Fruit fly (Drosophila melanogaster) whole organism, embryonic: ENCODE data around the gene Theg.

Source experiments
- Atf-2 ChIP-seq: fragments of 200-800 bp; sonication (Bioruptor generic); optimal IDR thresholded peaks from 2 replicates; lab custom pipeline; 2016; ENCODE audit warnings: missing biosample characterization, missing genetic modification characterization
- CG12769 ChIP-seq: fragments of 200-800 bp; sonication (Bioruptor generic); optimal IDR thresholded peaks from 2 replicates; lab custom pipeline; 2019; ENCODE audit warnings: missing biosample characterization, mild to moderate bottlenecking, missing genetic modification characterization, moderate library complexity
- CG13775 ChIP-seq: fragments of 200-800 bp; sonication (Bioruptor generic); optimal IDR thresholded peaks from 3 replicates; lab custom pipeline; 2017; ENCODE audit warnings: missing biosample characterization, mild to moderate bottlenecking, missing genetic modification characterization
- CG14014 ChIP-seq: fragments of 200-800 bp; sonication (Bioruptor generic); IDR thresholded peaks from 2 replicates; pipeline ENCODE4 v1.3.6; 2022; ENCODE audit warnings: missing biosample characterization, missing genetic modification characterization
- CG14667 ChIP-seq: fragments of 200-800 bp; sonication (Bioruptor generic); IDR thresholded peaks from 2 replicates; pipeline ENCODE4 v1.3.6; 2022; ENCODE audit warnings: missing biosample characterization, missing genetic modification characterization
- CG1603 ChIP-seq: fragments of 200-800 bp; sonication (Bioruptor generic); optimal IDR thresholded peaks from 2 replicates; lab custom pipeline; 2019; ENCODE audit warnings: missing biosample characterization, mild to moderate bottlenecking, missing genetic modification characterization, moderate library complexity
- CG16863 ChIP-seq: fragments of 200-800 bp; sonication (Bioruptor generic); optimal IDR thresholded peaks from 3 replicates; lab custom pipeline; 2016; ENCODE audit warnings: missing biosample characterization, missing genetic modification characterization
- CG1832 ChIP-seq: fragments of 200-800 bp; sonication (Bioruptor generic); optimal IDR thresholded peaks from 2 replicates; lab custom pipeline; 2017; ENCODE audit warnings: missing biosample characterization, mild to moderate bottlenecking, missing genetic modification characterization, inconsistent platforms
- CG18599 ChIP-seq: fragments of 200-800 bp; sonication (Bioruptor generic); optimal IDR thresholded peaks from 3 replicates; lab custom pipeline; 2017; ENCODE audit warnings: missing biosample characterization, missing genetic modification characterization, mild to moderate bottlenecking, moderate library complexity, missing genetic modification reagents
- CG30020 ChIP-seq: fragments of 200-800 bp; optimal IDR thresholded peaks from 2 replicates; lab custom pipeline; 2019; ENCODE audit warnings: missing biosample characterization, mild to moderate bottlenecking, missing genetic modification characterization, moderate library complexity
- CG4328 ChIP-seq: fragments of 200-800 bp; sonication (Bioruptor generic); optimal IDR thresholded peaks from 3 replicates; lab custom pipeline; 2017; ENCODE audit warnings: missing biosample characterization, missing genetic modification reagents, missing genetic modification characterization
- CG6175 ChIP-seq: fragments of 200-800 bp; sonication (Bioruptor generic); IDR thresholded peaks from 3 replicates; pipeline ENCODE4 v1.3.6; 2022; ENCODE audit warnings: missing biosample characterization, missing genetic modification characterization
- CG7357 ChIP-seq: fragments of 200-800 bp; sonication (Bioruptor generic); IDR thresholded peaks from 3 replicates; pipeline ENCODE4 v1.3.6; 2022; ENCODE audit warnings: missing biosample characterization, missing genetic modification characterization
- CG7987 ChIP-seq: fragments of 200-800 bp; sonication (Bioruptor generic); optimal IDR thresholded peaks from 2 replicates; lab custom pipeline; 2018; ENCODE audit warnings: missing biosample characterization, mild to moderate bottlenecking, missing genetic modification characterization, moderate library complexity
- CG8281 ChIP-seq: fragments of 200-800 bp; sonication (Bioruptor generic); optimal IDR thresholded peaks from 2 replicates; lab custom pipeline; 2018; ENCODE audit warnings: missing biosample characterization, mild to moderate bottlenecking, missing genetic modification characterization, moderate library complexity
- CG8388 ChIP-seq: fragments of 200-800 bp; sonication (Bioruptor generic); optimal IDR thresholded peaks from 2 replicates; lab custom pipeline; 2019; ENCODE audit warnings: missing biosample characterization, mild to moderate bottlenecking, missing genetic modification characterization, moderate library complexity
- Chrac-16 ChIP-seq: fragments of 200-800 bp; sonication (Bioruptor generic); optimal IDR thresholded peaks from 3 replicates; lab custom pipeline; 2016; ENCODE audit warnings: missing biosample characterization, missing genetic modification characterization
- D ChIP-seq, 2 experiments: fragments of 200-800 bp in 1 of 2; fragments of >200 bp in 1 of 2; sonication (Bioruptor generic) in 1 of 2; optimal IDR thresholded peaks; 2 replicates in 1 of 2; 3 replicates in 1 of 2; lab custom pipeline; 2017; ENCODE audit warnings: mild to moderate bottlenecking in 1 of 2, missing biosample characterization in 1 of 2, missing genetic modification characterization in 1 of 2, missing genetic modification reagents in 1 of 2
- D19B ChIP-seq: fragments of 200-800 bp; sonication (Bioruptor generic); optimal IDR thresholded peaks from 2 replicates; lab custom pipeline; 2017; ENCODE audit warnings: missing biosample characterization, mild to moderate bottlenecking, missing genetic modification characterization
- Ets65A ChIP-seq: fragments of 200-800 bp; sonication (Bioruptor generic); peaks from one replicate; lab custom pipeline; 2016; ENCODE audit warnings: missing biosample characterization, missing genetic modification characterization
- HLH3B ChIP-seq: fragments of 200-800 bp; sonication (Bioruptor generic); IDR thresholded peaks from 2 replicates; pipeline ENCODE4 v1.3.6; 2022; ENCODE audit warnings: missing biosample characterization, missing genetic modification characterization
- Lim3 ChIP-seq: fragments of 200-800 bp; sonication (Bioruptor generic); IDR thresholded peaks from 2 replicates; pipeline ENCODE4 v1.3.6; 2022; ENCODE audit warnings: missing biosample characterization, missing genetic modification characterization
- Meics ChIP-seq: fragments of 200-800 bp; sonication (Bioruptor generic); optimal IDR thresholded peaks from 2 replicates; lab custom pipeline; 2017; ENCODE audit warnings: missing biosample characterization, mild to moderate bottlenecking, missing genetic modification characterization
- Myb ChIP-seq: fragments of 200-800 bp; sonication (Bioruptor generic); optimal IDR thresholded peaks from 2 replicates; lab custom pipeline; 2016; ENCODE audit warnings: missing biosample characterization, missing genetic modification characterization
- Neu2 ChIP-seq: fragments of 200-800 bp; sonication (Bioruptor generic); optimal IDR thresholded peaks from 3 replicates; lab custom pipeline; 2016; ENCODE audit warnings: missing biosample characterization, missing genetic modification characterization, borderline replicate concordance
- Pdp1 ChIP-seq, 2 experiments: fragments of 200-800 bp; sonication (Bioruptor generic); optimal IDR thresholded peaks; 3 replicates each; lab custom pipeline; 2016; ENCODE audit warnings: missing biosample characterization in 2 of 2, missing genetic modification characterization in 2 of 2, mild to moderate bottlenecking in 1 of 2, moderate library complexity in 1 of 2
- Rx ChIP-seq: fragments of 200-800 bp; sonication (Bioruptor generic); IDR thresholded peaks from 2 replicates; pipeline ENCODE4 v1.3.6; 2022; ENCODE audit warnings: missing biosample characterization, missing genetic modification characterization
- ap ChIP-seq: fragments of 200-800 bp; sonication (Bioruptor generic); IDR thresholded peaks from 2 replicates; pipeline ENCODE4 v1.3.6; 2022; ENCODE audit warnings: missing biosample characterization, missing genetic modification characterization
- bsh ChIP-seq, 2 experiments: fragments of 200-800 bp; sonication (Bioruptor generic); optimal IDR thresholded peaks; 2 replicates each; lab custom pipeline; 2017 to 2018; ENCODE audit warnings: mild to moderate bottlenecking in 2 of 2, missing biosample characterization in 2 of 2, missing genetic modification characterization in 2 of 2, moderate library complexity in 1 of 2
- corto ChIP-seq: fragments of 200-800 bp; sonication (Bioruptor generic); optimal IDR thresholded peaks from 2 replicates; lab custom pipeline; 2016; ENCODE audit warnings: missing biosample characterization, mild to moderate bottlenecking, missing genetic modification characterization, moderate library complexity
- dan ChIP-seq: fragments of 200-800 bp; sonication (Bioruptor generic); IDR thresholded peaks from 2 replicates; pipeline ENCODE4 v1.3.6; 2022; ENCODE audit warnings: missing biosample characterization, missing genetic modification characterization
- dpn ChIP-seq, 2 experiments: fragments of 200-800 bp; sonication (Bioruptor generic); optimal IDR thresholded peaks; 3 replicates each; lab custom pipeline; 2016; ENCODE audit warnings: missing biosample characterization in 2 of 2, missing genetic modification characterization in 2 of 2
- emc ChIP-seq: fragments of 200-800 bp; sonication (Bioruptor generic); optimal IDR thresholded peaks from 2 replicates; lab custom pipeline; 2016; ENCODE audit warnings: missing biosample characterization, missing genetic modification characterization
- ewg ChIP-seq: fragments of 200-800 bp; sonication (Bioruptor generic); optimal IDR thresholded peaks from 3 replicates; lab custom pipeline; 2017; ENCODE audit warnings: mild to moderate bottlenecking, missing biosample characterization, missing genetic modification reagents, missing genetic modification characterization
- eyg ChIP-seq: fragments of 200-800 bp; sonication (Bioruptor generic); optimal IDR thresholded peaks from 3 replicates; lab custom pipeline; 2016; ENCODE audit warnings: missing biosample characterization, missing genetic modification characterization
- fd102C ChIP-seq: fragments of 200-800 bp; sonication (Bioruptor generic); optimal IDR thresholded peaks from 2 replicates; lab custom pipeline; 2018; ENCODE audit warnings: missing biosample characterization, mild to moderate bottlenecking, missing genetic modification characterization, moderate library complexity
- ftz-f1 ChIP-seq: fragments of 200-800 bp; sonication (Bioruptor generic); optimal IDR thresholded peaks from 2 replicates; lab custom pipeline; 2016; ENCODE audit warnings: missing biosample characterization, missing genetic modification characterization
- gro ChIP-seq: fragments of 200-800 bp; sonication (Bioruptor generic); optimal IDR thresholded peaks from 2 replicates; lab custom pipeline; 2016; ENCODE audit warnings: missing biosample characterization, missing genetic modification characterization
- jigr1 ChIP-seq: fragments of 200-800 bp; sonication (Bioruptor generic); IDR thresholded peaks from 3 replicates; pipeline ENCODE4 v1.3.6; 2022; ENCODE audit warnings: missing biosample characterization, missing genetic modification characterization
- kah ChIP-seq: fragments of 200-800 bp; sonication (Bioruptor generic); optimal IDR thresholded peaks from 2 replicates; lab custom pipeline; 2018; ENCODE audit warnings: missing biosample characterization, mild to moderate bottlenecking, missing genetic modification characterization
- lilli ChIP-seq: fragments of 200-800 bp; sonication (Bioruptor generic); optimal IDR thresholded peaks from 3 replicates; lab custom pipeline; 2016; ENCODE audit warnings: missing biosample characterization, missing genetic modification characterization
- lmd ChIP-seq: fragments of 200-800 bp; sonication (Bioruptor generic); IDR thresholded peaks from 2 replicates; pipeline ENCODE4 v1.3.6; 2022; ENCODE audit warnings: missing biosample characterization, missing genetic modification characterization
- maf-S ChIP-seq: fragments of 200-800 bp; sonication (Bioruptor generic); optimal IDR thresholded peaks from 2 replicates; lab custom pipeline; 2016; ENCODE audit warnings: missing biosample characterization, missing genetic modification characterization
- nerfin-2 ChIP-seq: fragments of 200-800 bp; sonication (Bioruptor generic); IDR thresholded peaks from 2 replicates; pipeline ENCODE4 v1.3.6; 2022; ENCODE audit warnings: missing biosample characterization, missing genetic modification characterization; ENCODE audit not compliant: partially characterized antibody
- otp ChIP-seq: fragments of 200-800 bp; sonication (Bioruptor generic); IDR thresholded peaks from 3 replicates; pipeline ENCODE4, ENCODE4 v1.3.6; 2022; ENCODE audit warnings: missing biosample characterization, missing genetic modification characterization
- sens ChIP-seq: fragments of 200-800 bp; sonication (Bioruptor generic); peaks from one replicate; lab custom pipeline; 2016; ENCODE audit warnings: missing biosample characterization, missing genetic modification characterization
- sisA ChIP-seq: fragments of 200-800 bp; sonication (Bioruptor generic); IDR thresholded peaks from 2 replicates; pipeline ENCODE4 v1.3.6; 2022; ENCODE audit warnings: missing biosample characterization, missing genetic modification characterization
- tgo ChIP-seq: fragments of 200-800 bp; sonication (Bioruptor generic); IDR thresholded peaks from 3 replicates; pipeline ENCODE4 v1.3.6; 2022; ENCODE audit warnings: missing biosample characterization, missing genetic modification characterization
- toy ChIP-seq: fragments of 200-800 bp; sonication (Bioruptor generic); IDR thresholded peaks from 2 replicates; pipeline ENCODE4 v1.3.6; 2022; ENCODE audit warnings: missing biosample characterization, missing genetic modification characterization
- ttk ChIP-seq: fragments of 200-800 bp; sonication (Bioruptor generic); IDR thresholded peaks from 2 replicates; pipeline ENCODE4 v2.1.2; 2022; ENCODE audit warnings: missing biosample characterization, missing genetic modification characterization
- vfl ChIP-seq: fragments of 200-800 bp; sonication (Bioruptor generic); optimal IDR thresholded peaks from 2 replicates; lab custom pipeline; 2016; ENCODE audit warnings: missing biosample characterization, missing genetic modification characterization

The Theg gene

DNA sequence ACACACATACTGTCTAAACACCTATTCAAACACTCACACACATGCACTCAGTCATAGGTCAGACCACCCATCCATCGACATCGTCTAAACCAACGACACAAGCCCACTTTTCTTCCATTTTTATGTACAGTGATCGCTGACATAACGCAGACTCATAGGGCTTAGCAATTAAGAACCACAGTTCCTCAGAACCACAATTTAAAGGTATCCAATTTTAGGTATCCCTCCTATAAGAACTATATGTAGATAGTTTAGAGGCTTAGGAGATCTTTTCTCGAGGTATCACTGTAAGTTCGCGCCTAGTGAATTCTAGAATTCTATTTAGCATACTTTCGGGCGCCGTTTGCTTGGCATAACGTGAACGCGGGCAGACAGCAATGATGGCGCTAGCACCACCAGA lies 21.6 kb upstream of the Theg start (continued):
- TF ChIP-seq Meics (peak; percentile 3), CG4328 (GFP tag; lab: Kevin White, UChicago) (no peak), Lim3 (GFP tag; lab: Robert Waterston, UW) (no peak), maf-S (GFP tag; lab: Kevin White, UChicago) (no peak), Neu2 (GFP tag; lab: Kevin White, UChicago) (no peak), dpn (GFP tag; optimal IDR thresholded peaks at IDR 0.05; lab: Kevin White, UChicago) (peak; percentile 19 to 65), CG7987 (GFP tag; lab: Kevin White, UChicago) (no peak), CG30020 (no peak), CG8281 (tag; lab: Kevin White, UChicago) (no peak), corto (GFP tag; lab: Kevin White, UChicago) (no peak), ftz-f1 (GFP tag; lab: Kevin White, UChicago) (no peak), Rx (GFP tag; lab: Robert Waterston, UW) (peak; percentile 29; the same call in 1 of the 2 replicates), kah (no peak), CG7357 (peak; percentile 34; the same call in 1 of the 3 replicates), CG1832 (GFP tag; lab: Kevin White, UChicago) (no peak), tgo (GFP tag; lab: Robert Waterston, UW) (no peak), CG8388 (GFP tag; lab: Kevin White, UChicago) (no peak), jigr1 (GFP tag; lab: Robert Waterston, UW) (no peak), nerfin-2 (GFP tag; lab: Robert Waterston, UW) (no peak), Atf-2 (GFP tag; lab: Kevin White, UChicago) (no peak), sens (GFP tag; lab: Kevin White, UChicago) (no peak), gro (GFP tag; lab: Kevin White, UChicago) (no peak), CG13775 (GFP tag; lab: Kevin White, UChicago) (no peak), Pdp1 (GFP tag; optimal IDR thresholded peaks at IDR 0.05; lab: Kevin White, UChicago) (no peak), otp (GFP tag; lab: Robert Waterston, UW) (no peak), D (optimal IDR thresholded peaks at IDR 0.05; lab: Kevin White, UChicago) (no peak), D (GFP tag; optimal IDR thresholded peaks at IDR 0.05; lab: Kevin White, UChicago) (no peak), fd102C (GFP tag; lab: Kevin White, UChicago) (no peak), HLH3B (GFP tag; lab: Robert Waterston, UW) (peak; percentile 34; the same call in 1 of the 2 replicates), CG6175 (GFP tag; lab: Robert Waterston, UW) (no peak), D19B (GFP tag; lab: Kevin White, UChicago) (no peak), dan (GFP tag; lab: Robert Waterston, UW) (no peak), CG14014 (GFP tag; lab: Robert Waterston, UW) (peak; percentile 52; the same call in 1 of the 2 replicates), CG12769 (tag; lab: Kevin White, UChicago) (no peak), vfl (GFP tag; lab: Kevin White, UChicago) (no peak), ewg (GFP tag; lab: Kevin White, UChicago) (peak; percentile 16), CG18599 (no peak), toy (GFP tag; lab: Robert Waterston, UW) (no peak), bsh (GFP tag; optimal IDR thresholded peaks at IDR 0.05; lab: Kevin White, UChicago) (peak in 1 of 2 experiments; percentile 11), sisA (peak; percentile 21; the same call in 1 of the 2 replicates), CG16863 (GFP tag; lab: Kevin White, UChicago) (no peak), Myb (GFP tag; lab: Kevin White, UChicago) (no peak), emc (GFP tag; lab: Kevin White, UChicago) (no peak), lilli (peak; percentile 34), CG14667 (GFP tag; lab: Robert Waterston, UW) (peak; percentile 36; the same call in 1 of the 2 replicates), Chrac-16 (peak; percentile 57), CG1603 (no peak), eyg (GFP tag; lab: Kevin White, UChicago) (peak; percentile 16), Ets65A (GFP tag; lab: Kevin White, UChicago) (peak; percentile 89), ttk (GFP tag; lab: Robert Waterston, UW) (peak; percentile 59; the same call in 1 of the 2 replicates), lmd (GFP tag; lab: Robert Waterston, UW) (peak; percentile 70), ap (GFP tag; lab: Robert Waterston, UW) (peak; percentile 17; the same call in 1 of the 2 replicates)
